Fruit fly (Drosophila melanogaster) S2 (cell line): Measurements from ENCODE around the gene Art9.

ENCODE experiments used
- CG8478 ChIP-seq: fragments of >200 bp; optimal IDR thresholded peaks from 2 replicates; lab custom pipeline; 2018
- CTCF ChIP-seq, 2 experiments: fragments of >200 bp; optimal IDR thresholded peaks; 2 replicates each; lab custom pipeline; 2018

dm6 chr3R:13952303-13952702 lies 9.0 kb upstream of the Art9 start:
- no peak for TF ChIP-seq CTCF (optimal IDR thresholded peaks at IDR 0.05; lab: Kevin White, UChicago)
- TF ChIP-seq CG8478 (lab: Kevin White, UChicago): no peak
